Worm (Caenorhabditis elegans): Measurements from ENCODE around the gene max-1.
A peak's percentile ranks its signal among the peaks of the same experiment; 100 is the strongest.

Gene max-1

ce11 chrV:13085227-13085640, 34.8 kb downstream of the max-1 start (continued):
- TF ChIP-seq dpl-1 (GFP tag; optimal IDR thresholded peaks at IDR 0.05) (no peak), set-16 (GFP tag; IDR thresholded peaks at IDR 0.05) (no peak), snpc-1.2 (GFP tag; IDR thresholded peaks at IDR 0.05) (no peak), spr-3 (GFP tag; optimal IDR thresholded peaks at IDR 0.05) (no peak), F44E2.7 (GFP tag; IDR thresholded peaks at IDR 0.05) (no peak), nhr-42 (GFP tag; IDR thresholded peaks at IDR 0.05) (no peak), hlh-30 (tag; optimal IDR thresholded peaks at IDR 0.05; ENCODE audit: insufficient read depth) (peak; percentile 42), lin-29 (GFP tag; IDR thresholded peaks at IDR 0.05) (no peak), jun-1 (tag; optimal IDR thresholded peaks at IDR 0.05) (no peak), nhr-10 (tag; optimal IDR thresholded peaks at IDR 0.05) (peak; percentile 7), snpc-4 (tag; optimal IDR thresholded peaks at IDR 0.05) (no peak), aly-2 (tag; optimal IDR thresholded peaks at IDR 0.05) (no peak), ctbp-1 (GFP tag; IDR thresholded peaks at IDR 0.05) (no peak), Y75B8A.6 (GFP tag; IDR thresholded peaks at IDR 0.05) (no peak), daf-12 (tag; optimal IDR thresholded peaks at IDR 0.05) (no peak), tra-1 (GFP tag; IDR thresholded peaks at IDR 0.05) (peak; percentile 69; the same call in 1 of the 2 replicates), pqm-1 (tag; optimal IDR thresholded peaks at IDR 0.05) (peak; percentile 54), fos-1 (tag; optimal IDR thresholded peaks at IDR 0.05) (no peak), ama-1 (optimal IDR thresholded peaks at IDR 0.05) (peak; percentile 12), lir-3 (tag; optimal IDR thresholded peaks at IDR 0.05) (no peak), D1046.2 (GFP tag; IDR thresholded peaks at IDR 0.05) (no peak), mep-1 (tag; optimal IDR thresholded peaks at IDR 0.05) (peak; percentile 35), ceh-20 (GFP tag; IDR thresholded peaks at IDR 0.05) (no peak), dmd-8 (GFP tag; IDR thresholded peaks at IDR 0.05) (no peak), Y48G9A.11 (GFP tag; IDR thresholded peaks at IDR 0.05) (no peak), nhr-11 (tag; optimal IDR thresholded peaks at IDR 0.05) (no peak), lin-38 (GFP tag; IDR thresholded peaks at IDR 0.05) (no peak), lsy-2 (tag; optimal IDR thresholded peaks at IDR 0.05) (peak in 1 of 2 experiments; percentile 1), sdz-12 (GFP tag; optimal IDR thresholded peaks at IDR 0.05) (no peak)

- no peak for TF ChIP-seq ztf-11 (tag; optimal IDR thresholded peaks at IDR 0.05)
- no peak for TF ChIP-seq tra-1 (GFP tag; IDR thresholded peaks at IDR 0.05)
- no peak for TF ChIP-seq madf-5 (GFP tag; IDR thresholded peaks at IDR 0.05)
- no peak for TF ChIP-seq cey-2 (tag; optimal IDR thresholded peaks at IDR 0.05; ENCODE audit: borderline replicate concordance, insufficient read depth)
- peak; percentile 96 for TF ChIP-seq aha-1 (tag)
- TF ChIP-seq F26F4.8 (GFP tag; conservative IDR thresholded peaks at IDR 0.05), result no peak
- TF ChIP-seq unc-62 (GFP tag; optimal IDR thresholded peaks at IDR 0.05 in 1 of 2), result peak in 1 of 2 experiments; percentile 83
- no peak for TF ChIP-seq unc-62 (tag; optimal IDR thresholded peaks at IDR 0.05)
- peak; percentile 22 for TF ChIP-seq pqm-1 (tag; optimal IDR thresholded peaks at IDR 0.05)
- no peak for TF ChIP-seq nhr-76 (tag; optimal IDR thresholded peaks at IDR 0.05)
- TF ChIP-seq ctbp-1 (GFP tag; IDR thresholded peaks at IDR 0.05), result no peak
- TF ChIP-seq dpl-1 (GFP tag; optimal IDR thresholded peaks at IDR 0.05), result no peak
- no peak for TF ChIP-seq tag-97 (GFP tag; IDR thresholded peaks at IDR 0.05)
- TF ChIP-seq zfp-2 (tag; optimal IDR thresholded peaks at IDR 0.05), result no peak
- no peak for TF ChIP-seq nhr-11 (tag; optimal IDR thresholded peaks at IDR 0.05)
- peak in 1 of 2 experiments; percentile 25 for TF ChIP-seq hif-1 (tag; optimal IDR thresholded peaks at IDR 0.05)
- no peak for TF ChIP-seq snpc-4 (tag; optimal IDR thresholded peaks at IDR 0.05)
- no peak for TF ChIP-seq attf-4 (tag; optimal IDR thresholded peaks at IDR 0.05)
- TF ChIP-seq lin-39 (tag; optimal IDR thresholded peaks at IDR 0.05), result no peak
- no peak for TF ChIP-seq nhr-6 (tag; optimal IDR thresholded peaks at IDR 0.05)
- TF ChIP-seq zip-2 (tag; optimal IDR thresholded peaks at IDR 0.05), result no peak
- peak; percentile 37 for TF ChIP-seq fkh-10 (GFP tag; optimal IDR thresholded peaks at IDR 0.05)
- no peak for TF ChIP-seq dve-1 (tag; optimal IDR thresholded peaks at IDR 0.05; ENCODE audit: insufficient read depth)
- TF ChIP-seq lin-15B (tag; optimal IDR thresholded peaks at IDR 0.05), result no peak
- TF ChIP-seq arid-1 (GFP tag; conservative IDR thresholded peaks at IDR 0.05), result no peak
- TF ChIP-seq daf-16 (GFP tag; optimal IDR thresholded peaks at IDR 0.05), result peak in 1 of 2 experiments; percentile 98
- TF ChIP-seq daf-16 (tag; optimal IDR thresholded peaks at IDR 0.05), result peak; percentile 38
- TF ChIP-seq mdl-1 (tag; optimal IDR thresholded peaks at IDR 0.05), result no peak
Observed at ce11 chrV:13083751-13084672, 36.0 kb downstream of the max-1 start.
